Fruit fly (Drosophila melanogaster) whole organism, embryonic: ENCODE measurements around the gene cerv.

Source experiments
- CG1832 ChIP-seq: fragments of 200-800 bp; sonication (Bioruptor generic); optimal IDR thresholded peaks from 2 replicates; lab custom pipeline; 2017; ENCODE audit warnings: missing biosample characterization, mild to moderate bottlenecking, missing genetic modification characterization, inconsistent platforms
- CG6654 ChIP-seq: fragments of 200-800 bp; sonication (Bioruptor generic); optimal IDR thresholded peaks from 2 replicates; lab custom pipeline; 2017; ENCODE audit warnings: missing biosample characterization, mild to moderate bottlenecking, missing genetic modification characterization
- pho ChIP-seq: fragments of 200-800 bp; sonication (Bioruptor generic); optimal IDR thresholded peaks from 2 replicates; lab custom pipeline; 2016; ENCODE audit warnings: missing biosample characterization, missing genetic modification characterization

DNA sequence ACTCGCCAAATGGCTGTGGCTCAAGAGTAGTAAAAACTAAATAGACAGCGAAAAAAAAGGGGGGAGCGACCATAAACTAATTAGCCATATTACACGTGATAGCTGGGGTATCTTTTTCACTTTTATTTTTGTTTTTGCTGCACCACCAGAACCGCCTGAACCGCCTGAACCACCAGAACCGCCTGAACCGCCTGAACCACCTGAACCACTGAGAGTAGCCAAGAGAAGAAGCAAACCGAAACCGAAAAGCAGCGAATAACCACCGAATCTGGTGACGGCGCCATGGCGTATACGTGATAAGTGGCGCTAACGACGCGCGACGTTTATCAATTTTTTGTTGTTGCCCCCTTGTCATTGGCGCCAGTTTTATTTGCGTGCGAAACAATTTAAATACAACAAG is 38.6 kb upstream of the cerv start:
- TF ChIP-seq pho (GFP tag; lab: Kevin White, UChicago) (no peak), CG6654 (GFP tag; lab: Kevin White, UChicago) (no peak), CG1832 (GFP tag; lab: Kevin White, UChicago) (no peak)
